Worm (Caenorhabditis elegans): ENCODE results near the gene fipr-25.

DNA sequence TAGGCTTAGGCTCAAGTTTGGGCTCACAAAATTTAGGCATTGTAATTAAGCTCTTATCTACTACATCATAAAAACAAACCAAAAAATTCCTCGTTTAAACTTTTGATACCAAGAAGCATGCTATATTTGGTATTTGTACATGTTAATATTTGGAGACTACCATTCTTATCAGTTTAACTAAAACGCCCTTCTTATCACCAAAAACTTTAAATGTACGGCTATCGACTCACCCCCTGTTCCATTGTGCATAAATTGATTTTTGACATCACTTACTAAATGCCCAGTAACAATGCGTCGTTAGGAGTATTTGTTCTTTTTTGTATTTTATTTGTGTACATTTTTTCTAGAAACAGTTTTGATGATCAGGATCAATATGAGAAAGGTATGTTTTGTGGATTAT lies 30.2 kb upstream of the fipr-25 start, which contains the start of gene T06A1.5:
- TF ChIP-seq ztf-23 (GFP tag; IDR thresholded peaks at IDR 0.05) (no peak), ref-1 (GFP tag; conservative IDR thresholded peaks at IDR 0.05) (no peak), flt-1 (GFP tag; IDR thresholded peaks at IDR 0.05) (no peak), klf-2 (GFP tag; conservative IDR thresholded peaks at IDR 0.05) (no peak), ztf-29 (GFP tag; IDR thresholded peaks at IDR 0.05) (no peak), med-1 (GFP tag; optimal IDR thresholded peaks at IDR 0.05; ENCODE audit: insufficient read depth) (no peak), tab-1 (GFP tag; IDR thresholded peaks at IDR 0.05) (no peak)
